Worm (Caenorhabditis elegans) whole organism, L2 larva: Measurements from ENCODE around the gene H03E18.2.

ENCODE experiments used
- ama-1 ChIP-seq: fragments of 150-350 bp; optimal IDR thresholded peaks from 2 replicates; lab custom pipeline; 2018; ENCODE audit warnings: inconsistent platforms
- dmd-4 ChIP-seq: sonication (generic microtip); optimal IDR thresholded peaks from 2 replicates; lab custom pipeline; 2017; ENCODE audit warnings: missing biosample characterization, missing genetic modification characterization
- elt-1 ChIP-seq: fragments of 150-350 bp; optimal IDR thresholded peaks from 2 replicates; lab custom pipeline; 2014; ENCODE audit warnings: missing biosample characterization, missing genetic modification characterization
- fos-1 ChIP-seq: fragments of 150-350 bp; optimal IDR thresholded peaks from 2 replicates; lab custom pipeline; 2014; ENCODE audit warnings: missing biosample characterization, missing genetic modification characterization
- gmeb-1 ChIP-seq: fragments of 150-350 bp; optimal IDR thresholded peaks from 2 replicates; lab custom pipeline; 2014; ENCODE audit warnings: missing biosample characterization, missing genetic modification characterization
- lin-13 ChIP-seq: fragments of 150-350 bp; optimal IDR thresholded peaks from 2 replicates; lab custom pipeline; 2014; ENCODE audit warnings: missing biosample characterization, missing genetic modification reagents, missing genetic modification characterization
- mdl-1 ChIP-seq, 2 experiments: fragments of 150-350 bp in 1 of 2; sonication (generic microtip) in 1 of 2; optimal IDR thresholded peaks; 2 replicates each; lab custom pipeline; 2017; ENCODE audit warnings: missing biosample characterization in 2 of 2, missing genetic modification characterization in 2 of 2
- unc-55 ChIP-seq: fragments of 150-350 bp; sonication (generic microtip); optimal IDR thresholded peaks from 3 replicates; lab custom pipeline; 2014; ENCODE audit warnings: missing biosample characterization, missing genetic modification reagents, missing genetic modification characterization
- unc-62 ChIP-seq: fragments of 150-350 bp; optimal IDR thresholded peaks from 2 replicates; lab custom pipeline; 2014; ENCODE audit warnings: missing biosample characterization, missing genetic modification reagents, missing genetic modification characterization

DNA sequence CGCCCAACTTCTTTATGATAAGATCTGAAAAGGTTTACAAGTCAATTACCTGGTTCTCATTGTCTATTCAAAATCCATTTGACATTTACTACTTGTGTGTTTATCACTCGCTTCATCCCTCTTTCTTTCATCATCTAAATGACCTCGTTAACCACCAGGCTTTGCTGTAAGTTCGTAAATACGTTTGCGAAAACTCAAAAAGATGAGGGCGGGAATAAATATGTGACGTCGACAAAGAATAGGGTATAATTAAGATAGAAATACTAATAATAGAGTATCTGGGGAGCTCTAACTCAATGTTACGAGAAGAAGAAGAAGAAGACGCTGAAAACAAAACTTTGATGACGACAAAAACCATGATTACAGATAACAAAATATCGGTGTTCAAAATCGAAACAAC, 30.9 kb downstream of the H03E18.2 start:
- no peak for TF ChIP-seq dmd-4
- TF ChIP-seq mdl-1 (tag; optimal IDR thresholded peaks at IDR 0.05; lab: Kevin White, UChicago), result no peak
- no peak for TF ChIP-seq ama-1 (lab: Kevin White, UChicago)
- no peak for TF ChIP-seq gmeb-1 (tag; lab: Kevin White, UChicago)
- no peak for TF ChIP-seq lin-13
- TF ChIP-seq fos-1 (tag; lab: Kevin White, UChicago), result no peak
- no peak for TF ChIP-seq unc-55 (GFP tag; lab: Kevin White, UChicago)
- no peak for TF ChIP-seq unc-62 (GFP tag; lab: Kevin White, UChicago)
- TF ChIP-seq elt-1 (tag; lab: Kevin White, UChicago), result no peak
